Worm (Caenorhabditis elegans) whole organism, late embryonic: ENCODE results near the gene oac-12.

Experiments used
- C08G9.2 ChIP-seq: sonication (generic microtip); optimal IDR thresholded peaks from 2 replicates; lab custom pipeline; 2016; ENCODE audit warnings: mild to moderate bottlenecking, missing genetic modification characterization, moderate library complexity, missing compliant biosample characterization
- C38D4.7 ChIP-seq: fragments of 200-800 bp; sonication (Bioruptor generic); optimal IDR thresholded peaks from 2 replicates; lab custom pipeline; 2018; ENCODE audit warnings: mild to moderate bottlenecking, missing genetic modification characterization, moderate library complexity, missing compliant biosample characterization
- K02D7.2 ChIP-seq: sonication (generic microtip); optimal IDR thresholded peaks from 2 replicates; lab custom pipeline; 2017; ENCODE audit warnings: mild to moderate bottlenecking, missing genetic modification characterization, missing compliant biosample characterization
- T23F11.4 ChIP-seq: fragments of 200-800 bp; sonication (Bioruptor generic); optimal IDR thresholded peaks from 2 replicates; lab custom pipeline; 2018; ENCODE audit warnings: mild to moderate bottlenecking, missing genetic modification characterization, missing compliant biosample characterization
- ama-1 ChIP-seq: fragments of 150-350 bp; optimal IDR thresholded peaks from 2 replicates; lab custom pipeline; 2014
- ceh-14 ChIP-seq: sonication (generic microtip); optimal IDR thresholded peaks from 2 replicates; lab custom pipeline; 2016; ENCODE audit warnings: missing genotype, missing genetic modification characterization, missing compliant biosample characterization
- ceh-18 ChIP-seq: sonication (generic microtip); optimal IDR thresholded peaks from 2 replicates; lab custom pipeline; 2016; ENCODE audit warnings: missing genetic modification characterization, missing compliant biosample characterization
- ceh-19 ChIP-seq: fragments of 200-800 bp; sonication (Bioruptor generic); optimal IDR thresholded peaks from 2 replicates; lab custom pipeline; 2018; ENCODE audit warnings: mild to moderate bottlenecking, missing genetic modification characterization, missing compliant biosample characterization
- ceh-22 ChIP-seq: sonication (generic microtip); optimal IDR thresholded peaks from 2 replicates; lab custom pipeline; 2017; ENCODE audit warnings: missing biosample characterization, missing genetic modification characterization
- ceh-24 ChIP-seq: sonication (generic microtip); optimal IDR thresholded peaks from 2 replicates; lab custom pipeline; 2016; ENCODE audit warnings: mild to moderate bottlenecking, missing genetic modification characterization, missing compliant biosample characterization
- ceh-34 ChIP-seq: sonication (generic microtip); optimal IDR thresholded peaks from 2 replicates; lab custom pipeline; 2016; ENCODE audit warnings: mild to moderate bottlenecking, missing genetic modification characterization, missing compliant biosample characterization
- che-1 ChIP-seq: sonication (generic microtip); optimal IDR thresholded peaks from 2 replicates; lab custom pipeline; 2016; ENCODE audit warnings: mild to moderate bottlenecking, missing genetic modification characterization, missing compliant biosample characterization
- dve-1 ChIP-seq: sonication (generic microtip); optimal IDR thresholded peaks from 2 replicates; lab custom pipeline; 2017; ENCODE audit warnings: antibody characterized with exemption, mild to moderate bottlenecking, missing genetic modification characterization, missing compliant biosample characterization
- elt-4 ChIP-seq: sonication (generic microtip); optimal IDR thresholded peaks from 2 replicates; lab custom pipeline; 2016; ENCODE audit warnings: missing genetic modification characterization, missing compliant biosample characterization
- ets-4 ChIP-seq: sonication (generic microtip); optimal IDR thresholded peaks from 2 replicates; lab custom pipeline; 2016; ENCODE audit warnings: missing genetic modification characterization, missing compliant biosample characterization
- eyg-1 ChIP-seq: sonication (generic microtip); optimal IDR thresholded peaks from 2 replicates; lab custom pipeline; 2016; ENCODE audit warnings: missing genotype, missing genetic modification characterization, missing compliant biosample characterization
- fkh-10 ChIP-seq: fragments of 150-350 bp; optimal IDR thresholded peaks from 2 replicates; lab custom pipeline; 2014; ENCODE audit warnings: missing biosample characterization, missing genetic modification reagents, missing genetic modification characterization
- gmeb-2 ChIP-seq: sonication (generic microtip); optimal IDR thresholded peaks from 2 replicates; lab custom pipeline; 2016; ENCODE audit warnings: missing genetic modification characterization, inconsistent platforms, missing compliant biosample characterization
- hlh-13 ChIP-seq: fragments of 200-800 bp; sonication (Bioruptor generic); optimal IDR thresholded peaks from 2 replicates; lab custom pipeline; 2018; ENCODE audit warnings: mild to moderate bottlenecking, missing genetic modification characterization, missing compliant biosample characterization
- hlh-15 ChIP-seq: sonication (generic microtip); optimal IDR thresholded peaks from 2 replicates; lab custom pipeline; 2016; ENCODE audit warnings: missing genetic modification characterization, missing compliant biosample characterization
- hlh-30 ChIP-seq: sonication (generic microtip); optimal IDR thresholded peaks from 2 replicates; lab custom pipeline; 2017; ENCODE audit warnings: antibody characterized with exemption, missing genetic modification characterization, missing compliant biosample characterization; ENCODE audit not compliant: insufficient read depth
- lim-6 ChIP-seq: sonication (generic microtip); optimal IDR thresholded peaks from 2 replicates; lab custom pipeline; 2016; ENCODE audit warnings: missing genetic modification characterization, missing compliant biosample characterization
- madf-2 ChIP-seq: sonication (generic microtip); optimal IDR thresholded peaks from 2 replicates; lab custom pipeline; 2017; ENCODE audit warnings: missing genetic modification characterization, missing compliant biosample characterization
- mec-3 ChIP-seq: sonication (generic microtip); optimal IDR thresholded peaks from 2 replicates; lab custom pipeline; 2016; ENCODE audit warnings: borderline replicate concordance, missing genetic modification characterization, missing compliant biosample characterization
- nhr-232 ChIP-seq: sonication (generic microtip); optimal IDR thresholded peaks from 2 replicates; lab custom pipeline; 2016; ENCODE audit warnings: missing genetic modification characterization, missing compliant biosample characterization
- npax-4 ChIP-seq: sonication (generic microtip); optimal IDR thresholded peaks from 2 replicates; lab custom pipeline; 2016; ENCODE audit warnings: missing genetic modification characterization, missing compliant biosample characterization
- pag-3 ChIP-seq: sonication (generic microtip); optimal IDR thresholded peaks from 2 replicates; lab custom pipeline; 2016; ENCODE audit warnings: missing compliant biosample characterization, missing genetic modification characterization, borderline replicate concordance
- pha-2 ChIP-seq: sonication (generic microtip); optimal IDR thresholded peaks from 2 replicates; lab custom pipeline; 2017; ENCODE audit warnings: mild to moderate bottlenecking, missing genetic modification characterization, missing compliant biosample characterization
- pha-4 ChIP-seq: fragments of 150-350 bp; optimal IDR thresholded peaks from 2 replicates; lab custom pipeline; 2018; ENCODE audit warnings: missing biosample characterization, missing genetic modification reagents, missing genetic modification characterization
- pros-1 ChIP-seq: fragments of 150-350 bp; optimal IDR thresholded peaks from 2 replicates; lab custom pipeline; 2014; ENCODE audit warnings: missing biosample characterization, missing genetic modification reagents, missing genetic modification characterization
- rnt-1 ChIP-seq: sonication (generic microtip); optimal IDR thresholded peaks from 2 replicates; lab custom pipeline; 2016; ENCODE audit warnings: missing genetic modification characterization, missing compliant biosample characterization
- sdc-2 ChIP-seq: sonication (generic microtip); optimal IDR thresholded peaks from 2 replicates; lab custom pipeline; 2016; ENCODE audit warnings: missing genotype, missing genetic modification characterization, missing compliant biosample characterization
- syd-9 ChIP-seq: sonication (generic microtip); optimal IDR thresholded peaks from 2 replicates; lab custom pipeline; 2016; ENCODE audit warnings: mild to moderate bottlenecking, missing genetic modification characterization, moderate library complexity, missing compliant biosample characterization
- tbx-2 ChIP-seq: sonication (generic microtip); optimal IDR thresholded peaks from 2 replicates; lab custom pipeline; 2016; ENCODE audit warnings: missing genetic modification characterization, missing compliant biosample characterization
- tbx-7 ChIP-seq: sonication (generic microtip); optimal IDR thresholded peaks from 2 replicates; lab custom pipeline; 2016; ENCODE audit warnings: missing genotype, missing genetic modification characterization, missing compliant biosample characterization
- ttx-3 ChIP-seq: sonication (generic microtip); optimal IDR thresholded peaks from 2 replicates; lab custom pipeline; 2016; ENCODE audit warnings: missing genetic modification reagents, missing genetic modification characterization, missing compliant biosample characterization
- unc-3 ChIP-seq, 2 experiments: fragments of 200-800 bp in 1 of 2; sonication (Bioruptor generic) in 1 of 2; sonication (generic microtip) in 1 of 2; conservative IDR thresholded peaks in 1 of 2; optimal IDR thresholded peaks in 1 of 2; 2 replicates each; pipeline versions ENCODE4 v1.3.6 to Lab custom; 2016 to 2022; ENCODE audit warnings: missing compliant biosample characterization in 2 of 2, missing genetic modification characterization in 2 of 2, missing genetic modification reagents in 1 of 2
- unc-42 ChIP-seq: sonication (generic microtip); optimal IDR thresholded peaks from 2 replicates; lab custom pipeline; 2016; ENCODE audit warnings: missing genotype, missing genetic modification characterization, missing compliant biosample characterization
- zip-5 ChIP-seq: sonication (generic microtip); optimal IDR thresholded peaks from 2 replicates; lab custom pipeline; 2016; ENCODE audit warnings: missing genetic modification characterization, missing compliant biosample characterization

oac-12 gene

DNA sequence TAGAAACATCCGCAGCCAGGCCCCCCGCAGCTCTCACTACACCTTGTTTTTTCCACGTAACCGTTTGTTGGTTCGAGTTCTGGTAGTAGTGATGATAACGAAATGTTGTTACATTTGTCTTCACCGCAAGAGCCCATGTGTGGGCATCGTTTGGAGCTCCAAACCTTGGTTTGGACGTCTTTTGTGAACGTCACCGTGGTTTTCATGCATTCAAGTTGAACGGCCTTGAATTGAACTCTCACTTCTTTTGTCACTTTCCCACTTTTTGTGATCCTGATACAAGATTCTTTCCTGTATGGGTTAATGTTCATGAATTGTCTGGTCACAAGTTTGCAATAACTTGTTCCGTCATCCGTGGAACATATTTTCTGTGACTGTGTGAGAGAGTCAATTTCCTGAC, 28.6 kb downstream of the oac-12 start:
- TF ChIP-seq mec-3 (tag; lab: Kevin White, UChicago) (no peak), pag-3 (no peak), ceh-19 (GFP tag; lab: Kevin White, UChicago) (no peak), dve-1 (tag; lab: Kevin White, UChicago) (no peak), unc-42 (tag; lab: Kevin White, UChicago) (no peak), elt-4 (tag; lab: Kevin White, UChicago) (no peak), che-1 (tag; lab: Kevin White, UChicago) (no peak)

DNA sequence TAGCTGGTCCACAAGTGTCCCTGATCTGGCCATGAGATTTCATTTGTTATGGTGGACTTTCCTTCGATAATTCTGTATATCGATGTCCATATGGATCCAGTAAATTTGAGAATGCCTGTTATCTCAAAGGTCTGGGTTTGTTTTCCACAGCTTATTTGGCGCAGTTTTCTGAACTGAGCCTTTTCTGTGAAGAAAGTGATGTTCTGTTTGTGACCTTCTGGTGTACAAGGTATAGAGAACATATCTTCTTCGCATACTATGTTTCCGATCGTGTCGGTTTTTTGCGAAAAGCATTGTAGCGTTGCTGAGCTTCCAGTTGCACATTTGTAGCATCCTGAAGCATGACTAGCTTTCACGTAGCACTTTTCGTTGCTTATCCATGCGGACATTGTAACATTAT, 29.5 kb downstream of the oac-12 start:
- TF ChIP-seq tbx-7 (tag; lab: Kevin White, UChicago), result no peak
- no peak for TF ChIP-seq rnt-1 (tag; lab: Kevin White, UChicago)
- TF ChIP-seq dve-1 (tag; lab: Kevin White, UChicago), result no peak
- no peak for TF ChIP-seq pros-1 (tag; lab: Kevin White, UChicago)
- TF ChIP-seq C08G9.2, result no peak
- no peak for TF ChIP-seq ceh-24 (tag; lab: Kevin White, UChicago)
- TF ChIP-seq zip-5, result no peak
- no peak for TF ChIP-seq pha-4
- no peak for TF ChIP-seq pha-2 (tag; lab: Kevin White, UChicago)
- TF ChIP-seq lim-6 (tag; lab: Kevin White, UChicago), result no peak
- no peak for TF ChIP-seq hlh-30 (tag; lab: Kevin White, UChicago)
- no peak for TF ChIP-seq T23F11.4 (GFP tag; lab: Kevin White, UChicago)
- TF ChIP-seq npax-4 (tag; lab: Kevin White, UChicago), result no peak
- no peak for TF ChIP-seq ceh-18 (tag; lab: Kevin White, UChicago)
- TF ChIP-seq syd-9, result no peak
- TF ChIP-seq ceh-22 (tag; lab: Kevin White, UChicago), result no peak
- TF ChIP-seq sdc-2 (tag; lab: Kevin White, UChicago), result no peak
- no peak for TF ChIP-seq K02D7.2 (tag; lab: Kevin White, UChicago)

DNA sequence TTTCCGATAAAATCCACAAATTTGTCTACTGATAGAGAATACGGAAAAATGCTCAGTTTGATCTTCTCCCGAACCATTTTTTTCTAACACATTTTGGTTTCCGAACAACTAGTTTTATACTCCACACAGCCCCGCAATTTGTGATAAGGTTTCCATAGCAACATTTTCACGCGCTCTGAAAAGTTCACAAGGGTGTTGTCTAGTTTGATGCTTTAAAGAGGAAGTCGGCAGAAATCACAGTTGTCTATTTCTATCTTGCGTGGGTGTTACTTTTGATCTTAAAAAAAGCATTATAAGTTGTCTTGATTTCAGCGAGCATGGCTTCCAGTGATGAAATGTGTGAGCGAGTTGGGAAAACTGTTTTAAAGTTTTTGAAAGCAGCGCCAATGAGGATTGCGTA, 32.6 kb downstream of the oac-12 start, which contains the start of gene ZC132.3:
ZC132.3 (minus strand) TSS at position 101 of the 400 bp plus-strand sequence.
- TF ChIP-seq ama-1 (lab: Kevin White, UChicago) (no peak), C08G9.2 (no peak), ceh-34 (tag; lab: Kevin White, UChicago) (no peak), unc-3 (GFP tag; conservative IDR thresholded peaks at IDR 0.05; lab: Robert Waterston, UW) (no peak), unc-3 (tag; optimal IDR thresholded peaks at IDR 0.05; lab: Kevin White, UChicago) (no peak), gmeb-2 (no peak), madf-2 (no peak), nhr-232 (tag; lab: Kevin White, UChicago) (no peak), ceh-19 (GFP tag; lab: Kevin White, UChicago) (no peak), pros-1 (tag; lab: Kevin White, UChicago) (no peak), ttx-3 (tag; lab: Kevin White, UChicago) (no peak), hlh-15 (tag; lab: Kevin White, UChicago) (no peak), dve-1 (tag; lab: Kevin White, UChicago) (no peak), eyg-1 (tag; lab: Kevin White, UChicago) (no peak), pha-4 (no peak), tbx-2 (tag; lab: Kevin White, UChicago) (no peak)

DNA sequence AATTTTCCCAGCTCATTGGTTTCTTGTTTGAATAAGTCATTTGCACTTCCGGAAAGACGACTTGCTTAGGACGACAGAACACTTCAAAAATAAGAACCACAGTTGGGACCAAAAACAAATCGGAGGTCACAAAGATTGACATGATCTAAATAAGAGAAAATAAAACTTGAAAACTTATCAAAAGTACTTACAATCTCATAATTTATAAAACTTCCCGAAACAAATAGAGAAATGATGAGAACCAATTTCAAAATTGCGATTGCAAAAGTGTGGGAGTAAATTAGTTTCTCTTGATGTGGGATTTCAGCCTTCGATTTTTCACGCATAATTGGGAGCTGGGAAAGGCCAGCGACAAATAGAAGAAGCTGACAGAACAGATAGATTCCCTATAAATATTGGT, 33.8 kb downstream of the oac-12 start, which contains the start of gene ZC132.11:
ZC132.11 (minus strand) TSS at position 101 of the 400 bp plus-strand sequence.
- TF ChIP-seq nhr-232 (tag; lab: Kevin White, UChicago) (no peak), ceh-14 (no peak)

DNA sequence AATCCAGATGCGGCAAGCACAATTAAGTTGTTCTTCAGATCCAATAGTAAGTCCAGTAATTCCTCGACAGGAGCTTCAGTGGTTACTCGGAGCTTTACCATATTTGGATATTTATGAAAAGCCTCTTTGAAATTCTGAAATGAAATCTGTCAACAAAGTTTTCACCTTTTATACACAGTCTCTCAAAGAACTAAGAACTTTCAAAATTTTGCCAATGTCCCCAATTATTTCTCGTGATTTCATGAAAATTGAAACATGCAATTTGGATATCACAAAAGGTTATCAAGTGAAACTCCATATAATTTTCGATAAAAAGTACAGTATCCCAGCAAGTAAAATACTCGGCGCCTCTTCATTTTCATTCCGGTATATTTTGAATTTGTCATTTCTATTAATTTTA, 36.4 kb downstream of the oac-12 start, which contains the start of gene F47D2.11:
F47D2.11 (minus strand) TSS at position 101 of the 400 bp plus-strand sequence.
- TF ChIP-seq mec-3 (tag; lab: Kevin White, UChicago), result no peak
- no peak for TF ChIP-seq rnt-1 (tag; lab: Kevin White, UChicago)
- no peak for TF ChIP-seq ama-1 (lab: Kevin White, UChicago)
- TF ChIP-seq ets-4 (tag; lab: Kevin White, UChicago), result no peak
- TF ChIP-seq ceh-18 (tag; lab: Kevin White, UChicago), result no peak
- no peak for TF ChIP-seq pha-2 (tag; lab: Kevin White, UChicago)
- no peak for TF ChIP-seq ceh-22 (tag; lab: Kevin White, UChicago)
- no peak for TF ChIP-seq hlh-13
- no peak for TF ChIP-seq fkh-10 (GFP tag; lab: Kevin White, UChicago)
- TF ChIP-seq C38D4.7 (GFP tag; lab: Kevin White, UChicago), result no peak
- no peak for TF ChIP-seq elt-4 (tag; lab: Kevin White, UChicago)
- no peak for TF ChIP-seq T23F11.4 (GFP tag; lab: Kevin White, UChicago)
- no peak for TF ChIP-seq ceh-34 (tag; lab: Kevin White, UChicago)
- TF ChIP-seq madf-2, result no peak
- TF ChIP-seq unc-3 (GFP tag; conservative IDR thresholded peaks at IDR 0.05; lab: Robert Waterston, UW), result no peak
- TF ChIP-seq unc-3 (tag; optimal IDR thresholded peaks at IDR 0.05; lab: Kevin White, UChicago), result no peak
- no peak for TF ChIP-seq hlh-30 (tag; lab: Kevin White, UChicago)
- no peak for TF ChIP-seq lim-6 (tag; lab: Kevin White, UChicago)
- TF ChIP-seq, all 69 proteins: peak for 0
